Worm (Caenorhabditis elegans) whole organism, L3 larva: ENCODE results near the gene grsp-2.

Source experiments
- R02D3.7 ChIP-seq: fragments of 150-350 bp; optimal IDR thresholded peaks from 2 replicates; lab custom pipeline; 2014; ENCODE audit warnings: missing biosample characterization, missing genetic modification characterization
- fos-1 ChIP-seq: fragments of 150-350 bp; optimal IDR thresholded peaks from 2 replicates; lab custom pipeline; 2014; ENCODE audit warnings: missing biosample characterization, missing genetic modification characterization
- nhr-11 ChIP-seq: fragments of 150-350 bp; optimal IDR thresholded peaks from 2 replicates; lab custom pipeline; 2014; ENCODE audit warnings: missing biosample characterization, missing genetic modification characterization
- nhr-12 ChIP-seq: fragments of 150-350 bp; optimal IDR thresholded peaks from 2 replicates; lab custom pipeline; 2014; ENCODE audit warnings: missing biosample characterization, missing genetic modification characterization
- unc-62 ChIP-seq: fragments of 150-350 bp; sonication (generic microtip); optimal IDR thresholded peaks from 4 replicates; lab custom pipeline; 2014; ENCODE audit warnings: missing biosample characterization, missing genetic modification reagents, missing genetic modification characterization
- zag-1 ChIP-seq: fragments of 150-350 bp; optimal IDR thresholded peaks from 2 replicates; lab custom pipeline; 2014; ENCODE audit warnings: missing biosample characterization, missing genetic modification characterization

- TF ChIP-seq nhr-11 (no peak), zag-1 (no peak), R02D3.7 (tag; lab: Kevin White, UChicago) (no peak), nhr-12 (no peak), fos-1 (tag; lab: Kevin White, UChicago) (no peak), unc-62 (GFP tag; lab: Kevin White, UChicago) (no peak)
These were observed 29.5 kb upstream of the grsp-2 start, which contains the start of gene C33D9.8 for ce11 chrIV:8786654-8787053.
